Fruit fly (Drosophila melanogaster) whole organism: Measurements from ENCODE around the gene CG13796.

Experiments
- Dll ChIP-seq: fragments of >200 bp; optimal IDR thresholded peaks from 2 replicates; lab custom pipeline; 2017
- psq ChIP-seq: fragments of >200 bp; optimal IDR thresholded peaks from 2 replicates; lab custom pipeline; 2017

dm6 chr2L:7744208-7744607 is 11.7 kb upstream of the CG13796 start:
- TF ChIP-seq psq (lab: Kevin White, UChicago) (no peak), Dll (lab: Kevin White, UChicago) (no peak)
